Worm (Caenorhabditis elegans) whole organism, early embryonic: ENCODE data around the gene nhr-40.

Source experiments
- B0310.2 ChIP-seq: sonication (generic microtip); optimal IDR thresholded peaks from 2 replicates; lab custom pipeline; 2016; ENCODE audit warnings: mild to moderate bottlenecking, missing genetic modification characterization, missing compliant biosample characterization
- F13C5.2 ChIP-seq: sonication (generic microtip); optimal IDR thresholded peaks from 2 replicates; lab custom pipeline; 2017; ENCODE audit warnings: mild to moderate bottlenecking, missing genetic modification characterization, inconsistent platforms, missing compliant biosample characterization
- aly-1 ChIP-seq: sonication (generic microtip); optimal IDR thresholded peaks from 2 replicates; lab custom pipeline; 2016; ENCODE audit warnings: missing genetic modification characterization, missing compliant biosample characterization
- ama-1 ChIP-seq: fragments of 150-350 bp; optimal IDR thresholded peaks from 2 replicates; lab custom pipeline; 2014
- ceh-13 ChIP-seq: fragments of 200-800 bp; sonication (Bioruptor generic); optimal IDR thresholded peaks from 2 replicates; lab custom pipeline; 2018; ENCODE audit warnings: mild to moderate bottlenecking, missing genetic modification characterization, missing compliant biosample characterization
- ceh-36 ChIP-seq: sonication (generic microtip); optimal IDR thresholded peaks from 2 replicates; lab custom pipeline; 2016; ENCODE audit warnings: missing genetic modification characterization, inconsistent platforms, missing compliant biosample characterization
- ets-7 ChIP-seq: sonication (generic microtip); optimal IDR thresholded peaks from 2 replicates; lab custom pipeline; 2016; ENCODE audit warnings: missing genotype, missing genetic modification characterization, missing compliant biosample characterization
- flt-1 ChIP-seq: fragments of 200-800 bp; sonication (Bioruptor generic); IDR thresholded peaks from 2 replicates; pipeline ENCODE4 v1.3.6; 2022; ENCODE audit warnings: missing genetic modification characterization, missing compliant biosample characterization
- hmbx-1 ChIP-seq: sonication (generic microtip); optimal IDR thresholded peaks from 2 replicates; lab custom pipeline; 2016; ENCODE audit warnings: mild to moderate bottlenecking, missing genetic modification characterization, missing compliant biosample characterization
- hmg-4 ChIP-seq: fragments of 200-800 bp; sonication (Bioruptor generic); optimal IDR thresholded peaks from 2 replicates; lab custom pipeline; 2018; ENCODE audit warnings: mild to moderate bottlenecking, missing genetic modification characterization, missing compliant biosample characterization
- hnd-1 ChIP-seq: sonication (generic microtip); optimal IDR thresholded peaks from 2 replicates; lab custom pipeline; 2016; ENCODE audit warnings: missing genetic modification characterization, missing compliant biosample characterization
- pes-1 ChIP-seq: fragments of 200-800 bp; sonication (Bioruptor generic); IDR thresholded peaks from 2 replicates; pipeline ENCODE4 v1.3.6; 2022; ENCODE audit warnings: missing genetic modification reagents, missing genetic modification characterization, missing compliant biosample characterization
- scrt-1 ChIP-seq: fragments of 200-800 bp; sonication (Bioruptor generic); IDR thresholded peaks from 2 replicates; pipeline ENCODE4 v1.3.6; 2022; ENCODE audit warnings: missing genetic modification characterization, missing compliant biosample characterization
- sea-1 ChIP-seq: fragments of 200-800 bp; sonication (Bioruptor generic); conservative IDR thresholded peaks from 2 replicates; pipeline ENCODE4 v1.3.6; 2022; ENCODE audit warnings: missing genetic modification characterization, missing compliant biosample characterization
- tbx-11 ChIP-seq: fragments of 200-800 bp; sonication (Bioruptor generic); IDR thresholded peaks from 2 replicates; pipeline ENCODE4 v1.3.6; 2022; ENCODE audit warnings: missing genetic modification characterization, missing compliant biosample characterization
- tbx-37 ChIP-seq: fragments of 200-800 bp; sonication (Bioruptor generic); conservative IDR thresholded peaks from 2 replicates; pipeline ENCODE4 v1.3.6; 2022; ENCODE audit warnings: missing genetic modification reagents, missing genetic modification characterization, missing compliant biosample characterization
- tra-4 ChIP-seq: sonication (generic microtip); optimal IDR thresholded peaks from 2 replicates; lab custom pipeline; 2017; ENCODE audit warnings: missing genetic modification characterization, missing compliant biosample characterization

The nhr-40 gene

DNA sequence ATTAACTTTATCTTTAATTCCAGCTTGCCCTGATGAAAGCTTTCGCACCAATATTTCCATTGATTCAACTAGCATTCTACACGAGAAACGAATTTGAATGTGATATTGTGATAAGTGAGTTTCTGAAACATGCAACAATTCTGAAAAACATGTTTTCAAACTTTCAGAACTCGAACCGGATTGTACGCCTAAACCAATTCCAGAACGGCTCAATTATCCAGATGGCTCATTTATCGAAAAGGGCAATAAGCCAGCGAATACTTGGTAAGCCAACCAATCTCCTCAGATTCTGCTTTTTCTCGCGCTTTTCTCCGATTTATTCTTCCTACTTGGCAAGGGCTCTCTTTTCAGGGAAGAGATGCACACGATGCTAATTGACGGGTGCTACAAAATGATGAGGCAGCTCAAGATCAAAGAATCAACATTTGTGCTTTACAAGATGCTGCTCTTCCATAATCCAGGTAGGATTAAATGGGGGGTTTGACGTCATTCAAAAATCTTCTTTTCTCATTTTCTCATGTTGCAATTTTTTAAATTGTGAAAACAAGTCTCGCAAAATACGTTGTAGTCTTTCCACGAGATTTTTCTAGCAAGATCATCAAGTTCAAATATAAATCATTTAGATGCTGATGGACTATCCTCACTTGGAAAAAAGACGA is 10.7 kb downstream of the nhr-40 start:
- TF ChIP-seq sea-1 (GFP tag; lab: Robert Waterston, UW), result no peak
- no peak for TF ChIP-seq ceh-36 (tag; lab: Kevin White, UChicago)
- no peak for TF ChIP-seq ets-7 (tag; lab: Kevin White, UChicago)
- TF ChIP-seq F13C5.2 (tag; lab: Kevin White, UChicago), result no peak
- TF ChIP-seq tra-4 (tag; lab: Kevin White, UChicago), result no peak
- TF ChIP-seq B0310.2 (tag; lab: Kevin White, UChicago), result no peak
- TF ChIP-seq hnd-1 (tag; lab: Kevin White, UChicago), result no peak

DNA sequence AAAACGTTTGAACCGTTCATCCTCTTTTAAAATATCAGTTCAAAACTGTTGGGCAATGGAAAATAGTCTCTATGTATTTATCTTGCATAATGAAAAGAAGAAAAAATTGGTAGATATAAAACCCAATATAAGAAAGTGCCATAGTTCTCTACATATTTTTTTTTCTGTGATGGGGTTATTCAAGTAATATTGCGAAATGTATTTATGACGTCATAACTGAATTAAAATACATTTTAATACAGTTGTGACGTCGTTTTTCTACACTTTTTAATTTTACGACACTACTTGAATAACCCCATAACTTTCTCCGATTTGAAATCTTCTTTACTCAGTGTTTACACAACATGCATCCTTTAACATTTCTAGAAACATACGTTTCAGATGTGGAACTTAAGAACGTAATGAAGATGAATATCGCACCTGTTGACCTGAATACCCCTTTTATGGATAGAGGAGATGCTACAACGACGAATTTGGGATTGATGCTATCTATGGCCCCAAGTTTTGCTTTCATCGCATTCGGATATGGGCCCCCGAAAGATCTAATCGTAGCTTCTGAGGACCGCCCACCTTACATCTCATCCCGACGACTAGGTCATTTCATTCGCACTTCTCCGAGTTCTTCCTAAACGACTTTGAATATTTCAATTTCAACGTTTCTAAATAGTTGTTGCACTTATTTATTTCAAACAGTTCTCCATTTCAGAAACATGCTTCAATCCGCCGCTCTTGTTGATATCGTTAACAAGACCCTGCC is 13.9 kb downstream of the nhr-40 start, which contains the start of gene T03G6.1:
Gene T03G6.1, plus strand, starts transcription at position 707 of the 757 bp plus-strand sequence.
- TF ChIP-seq scrt-1 (GFP tag; lab: Robert Waterston, UW) (no peak), tbx-11 (GFP tag; lab: Robert Waterston, UW) (no peak), tra-4 (tag; lab: Kevin White, UChicago) (no peak), sea-1 (GFP tag; lab: Robert Waterston, UW) (no peak), B0310.2 (tag; lab: Kevin White, UChicago) (no peak), flt-1 (GFP tag; lab: Robert Waterston, UW) (no peak), ceh-36 (tag; lab: Kevin White, UChicago) (no peak), hnd-1 (tag; lab: Kevin White, UChicago) (no peak), tbx-37 (GFP tag; lab: Robert Waterston, UW) (no peak), ceh-13 (no peak), F13C5.2 (tag; lab: Kevin White, UChicago) (no peak), hmg-4 (GFP tag; lab: Kevin White, UChicago) (no peak), ama-1 (lab: Kevin White, UChicago) (no peak), ets-7 (tag; lab: Kevin White, UChicago) (no peak), aly-1 (tag; lab: Kevin White, UChicago) (no peak), hmbx-1 (tag; lab: Kevin White, UChicago) (no peak)

DNA sequence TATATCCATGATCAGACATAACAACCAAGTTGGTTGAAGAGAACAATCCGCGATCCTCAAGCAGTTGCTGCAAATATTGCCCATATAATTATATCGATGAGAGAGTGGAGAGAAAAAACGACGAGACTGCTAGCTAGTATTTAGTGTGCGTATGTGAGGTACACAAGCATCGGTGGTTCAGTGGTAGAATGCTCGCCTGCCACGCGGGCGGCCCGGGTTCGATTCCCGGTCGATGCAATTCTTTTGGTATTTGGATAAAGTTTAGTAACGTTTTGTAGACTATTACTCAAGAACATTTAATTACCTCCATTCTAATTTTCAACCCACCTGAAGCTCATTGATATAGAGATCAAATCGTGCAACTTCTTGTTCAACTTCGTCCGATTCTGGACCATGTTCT is 19.3 kb downstream of the nhr-40 start:
- TF ChIP-seq pes-1 (GFP tag; lab: Robert Waterston, UW), result peak; percentile 93
- TF ChIP-seq hnd-1 (tag; lab: Kevin White, UChicago), result peak; percentile 61
- TF ChIP-seq ceh-13, result peak; percentile 80
- no peak for TF ChIP-seq ama-1 (lab: Kevin White, UChicago)
- peak; percentile 8 for TF ChIP-seq ets-7 (tag; lab: Kevin White, UChicago)
- peak; percentile 52 for TF ChIP-seq tra-4 (tag; lab: Kevin White, UChicago)
- TF ChIP-seq flt-1 (GFP tag; lab: Robert Waterston, UW), result peak; percentile 88
- TF ChIP-seq hmg-4 (GFP tag; lab: Kevin White, UChicago), result peak; percentile 89
- TF ChIP-seq B0310.2 (tag; lab: Kevin White, UChicago), result peak; percentile 78
- TF ChIP-seq hmbx-1 (tag; lab: Kevin White, UChicago), result peak; percentile 52
- peak; percentile 90 for TF ChIP-seq sea-1 (GFP tag; lab: Robert Waterston, UW)
- peak; percentile 92 for TF ChIP-seq scrt-1 (GFP tag; lab: Robert Waterston, UW)
- TF ChIP-seq aly-1 (tag; lab: Kevin White, UChicago), result peak; percentile 79
- TF ChIP-seq tbx-37 (GFP tag; lab: Robert Waterston, UW), result peak; percentile 89
- peak; percentile 89 for TF ChIP-seq tbx-11 (GFP tag; lab: Robert Waterston, UW)
- TF ChIP-seq F13C5.2 (tag; lab: Kevin White, UChicago), result peak; percentile 69
- TF ChIP-seq ceh-36 (tag; lab: Kevin White, UChicago), result peak; percentile 83

DNA sequence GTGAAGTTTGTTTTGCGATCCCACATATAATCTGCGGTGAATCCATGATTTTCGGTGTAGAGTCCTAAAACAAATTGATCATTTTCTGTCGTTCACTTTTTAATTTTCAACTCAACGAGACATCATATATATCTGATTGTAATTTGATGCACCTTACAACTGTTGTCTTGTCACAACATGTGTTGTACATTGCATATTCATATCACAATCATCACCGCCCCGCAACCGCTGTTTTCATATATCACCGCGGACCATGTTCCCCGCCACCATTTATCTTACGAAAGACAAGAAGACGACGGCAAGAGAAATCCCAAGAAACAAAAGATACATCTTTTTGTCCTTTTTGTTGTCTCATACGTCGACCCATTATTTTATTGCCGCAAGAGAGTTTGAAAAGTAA is 20.4 kb downstream of the nhr-40 start:
- TF ChIP-seq sea-1 (GFP tag; lab: Robert Waterston, UW) (no peak), F13C5.2 (tag; lab: Kevin White, UChicago) (no peak), ets-7 (tag; lab: Kevin White, UChicago) (no peak), tra-4 (tag; lab: Kevin White, UChicago) (no peak), hnd-1 (tag; lab: Kevin White, UChicago) (no peak), scrt-1 (GFP tag; lab: Robert Waterston, UW) (no peak), pes-1 (GFP tag; lab: Robert Waterston, UW) (no peak), tbx-37 (GFP tag; lab: Robert Waterston, UW) (no peak)

DNA sequence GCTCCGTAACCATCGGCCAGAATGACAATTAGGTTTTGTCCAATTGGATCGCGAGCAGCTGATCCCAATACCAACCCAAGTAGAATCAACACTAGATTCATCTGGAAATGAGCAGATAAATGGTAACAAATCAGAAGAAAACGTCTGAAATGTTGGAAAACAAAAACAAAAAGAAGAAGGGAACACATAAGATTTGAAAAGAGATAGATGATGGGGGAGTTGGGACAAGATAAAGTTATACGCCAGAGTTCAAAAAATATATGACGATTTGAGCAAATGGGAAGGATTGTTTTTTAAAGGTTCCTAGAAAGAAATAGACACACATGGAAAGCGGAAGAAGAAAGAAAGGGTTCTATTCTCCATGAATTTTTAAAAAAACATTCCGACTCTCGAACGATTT is 21.8 kb downstream of the nhr-40 start, which contains the start of gene T03G6.3:
Gene T03G6.3, minus strand, starts transcription at position 101 of the 400 bp plus-strand sequence.
- TF ChIP-seq pes-1 (GFP tag; lab: Robert Waterston, UW), result no peak
- no peak for TF ChIP-seq ets-7 (tag; lab: Kevin White, UChicago)
- TF ChIP-seq F13C5.2 (tag; lab: Kevin White, UChicago), result no peak
- TF ChIP-seq flt-1 (GFP tag; lab: Robert Waterston, UW), result no peak
- TF ChIP-seq sea-1 (GFP tag; lab: Robert Waterston, UW), result no peak
- no peak for TF ChIP-seq hmbx-1 (tag; lab: Kevin White, UChicago)
- no peak for TF ChIP-seq tra-4 (tag; lab: Kevin White, UChicago)
- TF ChIP-seq ama-1 (lab: Kevin White, UChicago), result no peak
- no peak for TF ChIP-seq scrt-1 (GFP tag; lab: Robert Waterston, UW)
- TF ChIP-seq B0310.2 (tag; lab: Kevin White, UChicago), result no peak
- TF ChIP-seq ceh-36 (tag; lab: Kevin White, UChicago), result no peak

DNA sequence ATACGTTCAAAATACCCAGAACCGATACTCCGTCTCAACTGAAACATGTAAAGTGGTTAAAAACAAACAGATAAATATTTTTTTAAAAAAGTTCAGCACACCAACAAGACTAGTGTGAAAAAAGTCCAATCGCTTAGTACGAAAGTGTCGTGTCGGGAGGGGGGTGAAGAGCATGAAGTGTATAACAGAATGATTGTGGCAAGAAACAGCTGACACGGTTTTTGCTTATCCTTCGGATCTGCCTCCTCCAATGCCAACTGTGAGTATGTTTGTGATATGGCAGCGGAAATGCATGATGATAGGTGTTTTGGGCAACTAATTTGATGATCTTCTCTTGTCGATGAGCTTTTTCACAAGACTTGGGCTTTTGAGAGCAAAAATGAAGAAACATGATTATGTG is 26.5 kb downstream of the nhr-40 start:
- TF ChIP-seq ets-7 (tag; lab: Kevin White, UChicago) (no peak), ceh-13 (no peak), scrt-1 (GFP tag; lab: Robert Waterston, UW) (no peak), aly-1 (tag; lab: Kevin White, UChicago) (no peak), B0310.2 (tag; lab: Kevin White, UChicago) (no peak), hnd-1 (tag; lab: Kevin White, UChicago) (no peak), hmg-4 (GFP tag; lab: Kevin White, UChicago) (no peak)
